Fruit fly (Drosophila melanogaster) whole organism, embryonic: Measurements from ENCODE around the gene Sse.

ENCODE experiments used
- Awh ChIP-seq: fragments of 200-800 bp; sonication (Bioruptor generic); IDR thresholded peaks from 2 replicates; pipeline ENCODE4, ENCODE4 v1.3.6; 2022; ENCODE audit warnings: missing biosample characterization, missing genetic modification characterization
- Bdp1 ChIP-seq: fragments of 200-800 bp; sonication (Bioruptor generic); optimal IDR thresholded peaks from 3 replicates; lab custom pipeline; 2016; ENCODE audit warnings: missing biosample characterization, missing genetic modification characterization
- CG10267 ChIP-seq: fragments of 200-800 bp; sonication (Bioruptor generic); optimal IDR thresholded peaks from 2 replicates; lab custom pipeline; 2018; ENCODE audit warnings: missing biosample characterization, mild to moderate bottlenecking, missing genetic modification characterization, moderate library complexity
- CG10366 ChIP-seq: fragments of 200-800 bp; sonication (Bioruptor generic); IDR thresholded peaks from 2 replicates; pipeline ENCODE4 v1.3.6; 2022; ENCODE audit warnings: missing biosample characterization, missing genetic modification characterization
- CG12299 ChIP-seq: fragments of 200-800 bp; sonication (Bioruptor generic); optimal IDR thresholded peaks from 2 replicates; lab custom pipeline; 2018; ENCODE audit warnings: missing biosample characterization, mild to moderate bottlenecking, missing genetic modification characterization
- CG17359 ChIP-seq: fragments of 200-800 bp; sonication (Bioruptor generic); optimal IDR thresholded peaks from 3 replicates; lab custom pipeline; 2018; ENCODE audit warnings: missing biosample characterization, mild to moderate bottlenecking, missing genetic modification characterization, moderate library complexity
- CG17568 ChIP-seq: fragments of 200-800 bp; sonication (Bioruptor generic); optimal IDR thresholded peaks from 2 replicates; lab custom pipeline; 2018; ENCODE audit warnings: missing biosample characterization, mild to moderate bottlenecking, missing genetic modification characterization, moderate library complexity
- CG18011 ChIP-seq: fragments of 200-800 bp; sonication (Bioruptor generic); optimal IDR thresholded peaks from 2 replicates; lab custom pipeline; 2017; ENCODE audit warnings: missing biosample characterization, missing genetic modification characterization, mild to moderate bottlenecking, moderate library complexity, missing genotype
- CG1832 ChIP-seq: fragments of 200-800 bp; sonication (Bioruptor generic); optimal IDR thresholded peaks from 2 replicates; lab custom pipeline; 2017; ENCODE audit warnings: missing biosample characterization, mild to moderate bottlenecking, missing genetic modification characterization, inconsistent platforms
- CG3281 ChIP-seq: fragments of 200-800 bp; sonication (Bioruptor generic); optimal IDR thresholded peaks from 3 replicates; lab custom pipeline; 2017; ENCODE audit warnings: missing biosample characterization, mild to moderate bottlenecking, missing genetic modification characterization
- CG4854 ChIP-seq: fragments of 200-800 bp; sonication (Bioruptor generic); optimal IDR thresholded peaks from 2 replicates; lab custom pipeline; 2016; ENCODE audit warnings: missing biosample characterization, missing genetic modification characterization, inconsistent platforms
- CG7271 ChIP-seq: fragments of 200-800 bp; sonication (Bioruptor generic); optimal IDR thresholded peaks from 2 replicates; lab custom pipeline; 2018; ENCODE audit warnings: missing biosample characterization, mild to moderate bottlenecking, missing genetic modification characterization, moderate library complexity
- CG9727 ChIP-seq: fragments of 200-800 bp; sonication (Bioruptor generic); optimal IDR thresholded peaks from 3 replicates; lab custom pipeline; 2017; ENCODE audit warnings: missing biosample characterization, mild to moderate bottlenecking, missing genetic modification characterization
- CTCF ChIP-seq: fragments of 200-800 bp; sonication (Bioruptor generic); optimal IDR thresholded peaks from 2 replicates; lab custom pipeline; 2017; ENCODE audit warnings: missing biosample characterization, mild to moderate bottlenecking, missing genetic modification characterization, moderate library complexity
- Dbx ChIP-seq: fragments of 200-800 bp; sonication (Bioruptor generic); IDR thresholded peaks from 3 replicates; pipeline ENCODE4 v1.3.6; 2022; ENCODE audit warnings: missing biosample characterization, missing genetic modification characterization
- Dll ChIP-seq: fragments of 200-800 bp; sonication (Bioruptor generic); IDR thresholded peaks from 4 replicates; pipeline ENCODE4 v1.3.6; 2022; ENCODE audit warnings: missing biosample characterization, missing genetic modification characterization; ENCODE audit not compliant: partially characterized antibody
- Dref ChIP-seq: fragments of 200-800 bp; sonication (Bioruptor generic); IDR thresholded peaks from 2 replicates; pipeline ENCODE4 v1.3.6; 2022; ENCODE audit warnings: missing biosample characterization, missing genetic modification characterization
- Drgx ChIP-seq: fragments of 200-800 bp; sonication (Bioruptor generic); IDR thresholded peaks from 2 replicates; pipeline ENCODE4 v1.3.6; 2022; ENCODE audit warnings: missing biosample characterization, missing genetic modification characterization
- E2f2 ChIP-seq: fragments of 200-800 bp; sonication (Bioruptor generic); IDR thresholded peaks from 2 replicates; pipeline ENCODE4 v1.3.6; 2022; ENCODE audit warnings: missing biosample characterization, missing genetic modification characterization
- ERR ChIP-seq: fragments of 200-800 bp; sonication (Bioruptor generic); optimal IDR thresholded peaks from 2 replicates; lab custom pipeline; 2016; ENCODE audit warnings: missing biosample characterization, missing genetic modification characterization
- Ets97D ChIP-seq: fragments of 200-800 bp; sonication (Bioruptor generic); optimal IDR thresholded peaks from 3 replicates; lab custom pipeline; 2016; ENCODE audit warnings: missing biosample characterization, missing genetic modification characterization
- Gsc ChIP-seq: fragments of 200-800 bp; sonication (Bioruptor generic); IDR thresholded peaks from 2 replicates; pipeline ENCODE4 v1.3.6; 2022; ENCODE audit warnings: missing biosample characterization, missing genetic modification characterization
- H15 ChIP-seq: fragments of 200-800 bp; sonication (Bioruptor generic); IDR thresholded peaks from 3 replicates; pipeline ENCODE4 v1.3.6; 2022; ENCODE audit warnings: missing biosample characterization, missing genetic modification characterization
- Jarid2 ChIP-seq: fragments of 200-800 bp; sonication (Bioruptor generic); optimal IDR thresholded peaks from 3 replicates; lab custom pipeline; 2017; ENCODE audit warnings: mild to moderate bottlenecking, missing biosample characterization, missing genetic modification reagents, missing genetic modification characterization
- Myb ChIP-seq: fragments of 200-800 bp; sonication (Bioruptor generic); optimal IDR thresholded peaks from 2 replicates; lab custom pipeline; 2016; ENCODE audit warnings: missing biosample characterization, missing genetic modification characterization
- Neu2 ChIP-seq: fragments of 200-800 bp; sonication (Bioruptor generic); optimal IDR thresholded peaks from 3 replicates; lab custom pipeline; 2016; ENCODE audit warnings: missing biosample characterization, missing genetic modification characterization, borderline replicate concordance
- Oaz ChIP-seq: fragments of 200-800 bp; sonication (Bioruptor generic); IDR thresholded peaks from 2 replicates; pipeline ENCODE4 v1.3.6; 2022; ENCODE audit warnings: missing biosample characterization, missing genetic modification characterization
- Optix ChIP-seq: fragments of 200-800 bp; sonication (Bioruptor generic); IDR thresholded peaks from 3 replicates; pipeline ENCODE4 v1.3.6; 2022; ENCODE audit warnings: missing biosample characterization, missing genetic modification characterization
- Scr ChIP-seq: fragments of 200-800 bp; sonication (Bioruptor generic); IDR thresholded peaks from 2 replicates; pipeline ENCODE4 v1.3.6; 2022; ENCODE audit warnings: missing biosample characterization, missing genetic modification characterization; ENCODE audit not compliant: partially characterized antibody
- Sox102F ChIP-seq: fragments of 200-800 bp; sonication (Bioruptor generic); optimal IDR thresholded peaks from 2 replicates; lab custom pipeline; 2018; ENCODE audit warnings: missing biosample characterization, mild to moderate bottlenecking, missing genetic modification characterization, moderate library complexity
- Vsx1 ChIP-seq: fragments of 200-800 bp; sonication (Bioruptor generic); optimal IDR thresholded peaks from 2 replicates; lab custom pipeline; 2017; ENCODE audit warnings: missing biosample characterization, mild to moderate bottlenecking, missing genetic modification characterization, missing genetic modification reagents
- ab ChIP-seq: fragments of 200-800 bp; sonication (Bioruptor generic); optimal IDR thresholded peaks from 2 replicates; lab custom pipeline; 2016; ENCODE audit warnings: missing biosample characterization, missing genetic modification characterization
- al ChIP-seq: fragments of 200-800 bp; sonication (Bioruptor generic); IDR thresholded peaks from 2 replicates; pipeline ENCODE4 v1.3.6; 2022; ENCODE audit warnings: missing biosample characterization, missing genetic modification characterization
- cas ChIP-seq: fragments of 200-800 bp; sonication (Bioruptor generic); IDR thresholded peaks from 2 replicates; pipeline ENCODE4 v1.3.6; 2022; ENCODE audit warnings: missing biosample characterization, missing genetic modification characterization
- ems ChIP-seq: fragments of 200-800 bp; sonication (Bioruptor generic); optimal IDR thresholded peaks from 3 replicates; lab custom pipeline; 2016; ENCODE audit warnings: missing biosample characterization, missing genetic modification characterization
- fd64A ChIP-seq: fragments of 200-800 bp; sonication (Bioruptor generic); optimal IDR thresholded peaks from 3 replicates; lab custom pipeline; 2018; ENCODE audit warnings: missing biosample characterization, mild to moderate bottlenecking, missing genetic modification characterization
- gem ChIP-seq: fragments of 200-800 bp; sonication (Bioruptor generic); optimal IDR thresholded peaks from 2 replicates; lab custom pipeline; 2019; ENCODE audit warnings: missing biosample characterization, mild to moderate bottlenecking, missing genetic modification characterization, moderate library complexity
- h ChIP-seq: fragments of >200 bp; optimal IDR thresholded peaks from 2 replicates; lab custom pipeline; 2017
- lola ChIP-seq, 3 experiments: fragments of >200 bp in 2 of 3; fragments of 200-800 bp in 1 of 3; sonication (Bioruptor generic) in 1 of 3; optimal IDR thresholded peaks; 2 replicates each; lab custom pipeline; 2017 to 2019; ENCODE audit warnings: missing biosample characterization in 3 of 3, missing genetic modification characterization in 3 of 3, mild to moderate bottlenecking in 1 of 3, moderate library complexity in 1 of 3
- maf-S ChIP-seq: fragments of 200-800 bp; sonication (Bioruptor generic); optimal IDR thresholded peaks from 2 replicates; lab custom pipeline; 2016; ENCODE audit warnings: missing biosample characterization, missing genetic modification characterization
- peb ChIP-seq: fragments of 200-800 bp; sonication (Bioruptor generic); IDR thresholded peaks from 2 replicates; pipeline ENCODE4 v1.3.6; 2022; ENCODE audit warnings: missing biosample characterization, missing genetic modification characterization
- phol ChIP-seq: fragments of 200-800 bp; sonication (Bioruptor generic); optimal IDR thresholded peaks from 3 replicates; lab custom pipeline; 2018; ENCODE audit warnings: missing biosample characterization, mild to moderate bottlenecking, missing genetic modification characterization, moderate library complexity
- psq ChIP-seq: fragments of 200-800 bp; sonication (Bioruptor generic); optimal IDR thresholded peaks from 2 replicates; lab custom pipeline; 2017; ENCODE audit warnings: missing biosample characterization, missing genetic modification characterization
- salm ChIP-seq: fragments of 200-800 bp; sonication (Bioruptor generic); optimal IDR thresholded peaks from 2 replicates; lab custom pipeline; 2018; ENCODE audit warnings: missing biosample characterization, mild to moderate bottlenecking, missing genetic modification characterization
- sc ChIP-seq, 3 experiments: fragments of >200 bp in 2 of 3; fragments of 200-800 bp in 1 of 3; sonication (Bioruptor generic) in 1 of 3; optimal IDR thresholded peaks; 2 replicates in 2 of 3; 3 replicates in 1 of 3; lab custom pipeline; 2017; ENCODE audit warnings: mild to moderate bottlenecking in 1 of 3, missing biosample characterization in 1 of 3, missing genetic modification characterization in 1 of 3, missing genetic modification reagents in 1 of 3
- schlank ChIP-seq: fragments of 200-800 bp; sonication (Bioruptor generic); optimal IDR thresholded peaks from 2 replicates; lab custom pipeline; 2018; ENCODE audit warnings: missing biosample characterization, mild to moderate bottlenecking, missing genetic modification characterization
- sna ChIP-seq: fragments of 200-800 bp; sonication (Bioruptor generic); IDR thresholded peaks from 2 replicates; pipeline ENCODE4 v1.3.6; 2022; ENCODE audit warnings: missing biosample characterization, missing genetic modification characterization; ENCODE audit not compliant: partially characterized antibody
- so ChIP-seq: fragments of 200-800 bp; sonication (Bioruptor generic); IDR thresholded peaks from 3 replicates; pipeline ENCODE4 v1.3.6; 2022; ENCODE audit warnings: missing biosample characterization, missing genetic modification characterization
- sqz ChIP-seq: fragments of 200-800 bp; sonication (Bioruptor generic); optimal IDR thresholded peaks from 3 replicates; lab custom pipeline; 2018; ENCODE audit warnings: missing biosample characterization, mild to moderate bottlenecking, missing genetic modification characterization
- tup ChIP-seq: fragments of 200-800 bp; sonication (Bioruptor generic); optimal IDR thresholded peaks from 2 replicates; lab custom pipeline; 2016; ENCODE audit warnings: missing biosample characterization, mild to moderate bottlenecking, missing genetic modification characterization, moderate library complexity
- unpg ChIP-seq: fragments of 200-800 bp; sonication (Bioruptor generic); optimal IDR thresholded peaks from 3 replicates; lab custom pipeline; 2018; ENCODE audit warnings: missing biosample characterization, mild to moderate bottlenecking, missing genetic modification characterization, moderate library complexity
- wek ChIP-seq: fragments of 200-800 bp; sonication (Bioruptor generic); optimal IDR thresholded peaks from 3 replicates; lab custom pipeline; 2018; ENCODE audit warnings: missing biosample characterization, mild to moderate bottlenecking, missing genetic modification characterization, moderate library complexity

Gene Sse

dm6 chr3L:5662071-5662470, at the start of gene Sse (continued):
- TF ChIP-seq CG7271 (tag; lab: Kevin White, UChicago) (no peak), sqz (no peak), Myb (GFP tag; lab: Kevin White, UChicago) (no peak), Gsc (no peak), al (GFP tag; lab: Robert Waterston, UW) (no peak), CG4854 (GFP tag; lab: Kevin White, UChicago) (peak; percentile 47), phol (tag; lab: Kevin White, UChicago) (peak; percentile 42), Dll (GFP tag; lab: Robert Waterston, UW) (peak; percentile 82), fd64A (GFP tag; lab: Kevin White, UChicago) (no peak), sc (optimal IDR thresholded peaks at IDR 0.05; lab: Kevin White, UChicago) (no peak), sc (GFP tag; optimal IDR thresholded peaks at IDR 0.05; lab: Kevin White, UChicago) (no peak), Drgx (GFP tag; lab: Robert Waterston, UW) (no peak), psq (GFP tag; lab: Kevin White, UChicago) (no peak), Dref (GFP tag; lab: Robert Waterston, UW) (peak; percentile 85), CG1832 (GFP tag; lab: Kevin White, UChicago) (no peak), Dbx (GFP tag; lab: Robert Waterston, UW) (0 out of 3 replicates have a peak, but pooled peaks have one; percentile 51), Ets97D (GFP tag; lab: Kevin White, UChicago) (peak; percentile 73), CG10366 (GFP tag; lab: Robert Waterston, UW) (no peak), CTCF (GFP tag; lab: Kevin White, UChicago) (no peak), wek (GFP tag; lab: Kevin White, UChicago) (no peak), Awh (GFP tag; lab: Robert Waterston, UW) (no peak), H15 (GFP tag; lab: Robert Waterston, UW) (no peak), lola (GFP tag; optimal IDR thresholded peaks at IDR 0.05; lab: Kevin White, UChicago) (no peak), Optix (GFP tag; lab: Robert Waterston, UW) (no peak), cas (GFP tag; lab: Robert Waterston, UW) (no peak), Oaz (GFP tag; lab: Robert Waterston, UW) (no peak), CG17568 (GFP tag; lab: Kevin White, UChicago) (no peak), Jarid2 (no peak), ems (GFP tag; lab: Kevin White, UChicago) (no peak), CG17359 (tag; lab: Kevin White, UChicago) (no peak), unpg (GFP tag; lab: Kevin White, UChicago) (no peak), h (lab: Kevin White, UChicago) (no peak), sna (GFP tag; lab: Robert Waterston, UW) (peak; percentile 80), CG9727 (GFP tag; lab: Kevin White, UChicago) (no peak), tup (GFP tag; lab: Kevin White, UChicago) (no peak), Sox102F (GFP tag; lab: Kevin White, UChicago) (no peak), schlank (tag; lab: Kevin White, UChicago) (no peak), CG18011 (GFP tag; lab: Kevin White, UChicago) (no peak), maf-S (GFP tag; lab: Kevin White, UChicago) (no peak), so (no peak), gem (tag; lab: Kevin White, UChicago) (no peak), Scr (peak; percentile 78), Bdp1 (GFP tag; lab: Kevin White, UChicago) (no peak), peb (GFP tag; lab: Robert Waterston, UW) (no peak), salm (tag; lab: Kevin White, UChicago) (no peak), ab (GFP tag; lab: Kevin White, UChicago) (no peak), Neu2 (GFP tag; lab: Kevin White, UChicago) (no peak), ERR (GFP tag; lab: Kevin White, UChicago) (no peak), E2f2 (GFP tag; lab: Robert Waterston, UW) (peak; percentile 98), CG10267 (tag; lab: Kevin White, UChicago) (peak; percentile 96), CG12299 (no peak), Vsx1 (GFP tag; lab: Kevin White, UChicago) (no peak), CG3281 (no peak)
